Fruit fly (Drosophila melanogaster) whole organism, embryonic: ENCODE measurements around the gene CG14664.

Experiments used
- CG12219 ChIP-seq: fragments of 200-800 bp; sonication (Bioruptor generic); optimal IDR thresholded peaks from 3 replicates; lab custom pipeline; 2018; ENCODE audit warnings: missing biosample characterization, mild to moderate bottlenecking, missing genetic modification characterization
- CG6791 ChIP-seq: fragments of 200-800 bp; sonication (Bioruptor generic); IDR thresholded peaks from 3 replicates; pipeline ENCODE4 v1.3.6; 2022; ENCODE audit warnings: missing biosample characterization, missing genetic modification characterization; ENCODE audit not compliant: partially characterized antibody
- CHES-1-like ChIP-seq: fragments of 200-800 bp; sonication (Bioruptor generic); optimal IDR thresholded peaks from 2 replicates; lab custom pipeline; 2016; ENCODE audit warnings: missing biosample characterization, missing genetic modification characterization
- Hr39 ChIP-seq: fragments of >200 bp; optimal IDR thresholded peaks from 2 replicates; lab custom pipeline; 2017
- Jarid2 ChIP-seq: fragments of 200-800 bp; sonication (Bioruptor generic); optimal IDR thresholded peaks from 3 replicates; lab custom pipeline; 2017; ENCODE audit warnings: mild to moderate bottlenecking, missing biosample characterization, missing genetic modification reagents, missing genetic modification characterization
- Lpt ChIP-seq: fragments of >200 bp; optimal IDR thresholded peaks from 2 replicates; lab custom pipeline; 2018; ENCODE audit warnings: missing biosample characterization, missing genetic modification characterization
- Poxn ChIP-seq: fragments of 200-800 bp; sonication (Bioruptor generic); IDR thresholded peaks from 2 replicates; pipeline ENCODE4 v1.3.6; 2022; ENCODE audit warnings: missing biosample characterization, missing genetic modification characterization
- Scr ChIP-seq: fragments of 200-800 bp; sonication (Bioruptor generic); IDR thresholded peaks from 2 replicates; pipeline ENCODE4 v1.3.6; 2022; ENCODE audit warnings: missing biosample characterization, missing genetic modification characterization; ENCODE audit not compliant: partially characterized antibody
- en ChIP-seq: fragments of 200-800 bp; sonication (Bioruptor generic); optimal IDR thresholded peaks from 2 replicates; lab custom pipeline; 2016; ENCODE audit warnings: missing biosample characterization, missing genetic modification characterization
- gce ChIP-seq: fragments of 200-800 bp; sonication (Bioruptor generic); IDR thresholded peaks from 3 replicates; pipeline ENCODE4 v1.3.6; 2022; ENCODE audit warnings: missing biosample characterization, missing genetic modification characterization
- h ChIP-seq: fragments of >200 bp; optimal IDR thresholded peaks from 2 replicates; lab custom pipeline; 2017
- ham ChIP-seq: fragments of 200-800 bp; sonication (Bioruptor generic); IDR thresholded peaks from 2 replicates; pipeline ENCODE4 v1.3.6; 2022; ENCODE audit warnings: missing biosample characterization, missing genetic modification characterization
- kay ChIP-seq: fragments of 200-800 bp; sonication (Bioruptor generic); optimal IDR thresholded peaks from 2 replicates; lab custom pipeline; 2016; ENCODE audit warnings: missing biosample characterization, missing genetic modification characterization

DNA sequence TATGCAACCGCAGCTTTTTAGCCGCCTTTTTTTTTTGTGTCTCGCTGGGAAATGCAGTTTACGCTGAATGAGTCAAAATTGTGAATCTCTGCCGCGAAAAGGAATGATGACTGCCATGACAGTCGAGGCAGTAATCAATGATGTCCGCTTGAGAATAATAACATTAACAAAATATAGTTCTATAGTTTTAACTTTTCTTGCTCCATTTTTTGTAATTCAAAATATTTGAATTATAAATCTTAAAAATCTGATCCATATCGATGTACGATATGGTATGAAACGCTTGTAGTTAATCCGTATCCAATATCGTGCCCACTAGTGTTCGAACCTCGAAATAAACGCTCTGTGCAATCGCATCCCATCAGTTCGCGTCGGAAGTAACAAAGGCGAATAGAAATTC lies 36.1 kb upstream of the CG14664 start:
- TF ChIP-seq kay (GFP tag; lab: Kevin White, UChicago) = no peak
- no peak for TF ChIP-seq Scr (GFP tag; lab: Robert Waterston, UW)
- no peak for TF ChIP-seq gce
- no peak for TF ChIP-seq CG6791 (GFP tag; lab: Robert Waterston, UW)
- no peak for TF ChIP-seq en (GFP tag; lab: Kevin White, UChicago)
- no peak for TF ChIP-seq CG12219 (GFP tag; lab: Kevin White, UChicago)
- TF ChIP-seq Jarid2 (GFP tag; lab: Kevin White, UChicago) = no peak
- TF ChIP-seq Poxn = no peak
- no peak for TF ChIP-seq ham (GFP tag; lab: Robert Waterston, UW)
- TF ChIP-seq Hr39 (lab: Kevin White, UChicago) = no peak
- no peak for TF ChIP-seq Lpt (GFP tag; lab: Kevin White, UChicago)
- no peak for TF ChIP-seq h (lab: Kevin White, UChicago)
- TF ChIP-seq CHES-1-like = no peak
